Worm (Caenorhabditis elegans): ENCODE measurements around the gene efa-6.

The efa-6 gene

ce11 chrIV:12570546-12570945, 44.0 kb downstream of the efa-6 start:
- TF ChIP-seq hlh-6 (tag; optimal IDR thresholded peaks at IDR 0.05): no peak
- TF ChIP-seq sox-4 (tag; optimal IDR thresholded peaks at IDR 0.05): no peak
- no peak for TF ChIP-seq ceh-19 (GFP tag; optimal IDR thresholded peaks at IDR 0.05)
- TF ChIP-seq tbx-2 (tag; optimal IDR thresholded peaks at IDR 0.05): no peak
- no peak for TF ChIP-seq ceh-6 (GFP tag; optimal IDR thresholded peaks at IDR 0.05)
- TF ChIP-seq ceh-2 (tag; optimal IDR thresholded peaks at IDR 0.05): no peak
- no peak for TF ChIP-seq ceh-31 (tag; optimal IDR thresholded peaks at IDR 0.05)
- no peak for TF ChIP-seq zip-5 (tag; optimal IDR thresholded peaks at IDR 0.05)
- TF ChIP-seq dve-1 (tag; optimal IDR thresholded peaks at IDR 0.05): no peak
- TF ChIP-seq elt-2 (tag; optimal IDR thresholded peaks at IDR 0.05): no peak
- TF ChIP-seq T23F11.4 (GFP tag; optimal IDR thresholded peaks at IDR 0.05): no peak
- TF ChIP-seq fkh-10 (GFP tag; optimal IDR thresholded peaks at IDR 0.05): no peak
- no peak for TF ChIP-seq ceh-14 (tag; optimal IDR thresholded peaks at IDR 0.05)

- TF ChIP-seq tbx-2 (tag; optimal IDR thresholded peaks at IDR 0.05): peak; percentile 1
- TF ChIP-seq unc-42 (tag; optimal IDR thresholded peaks at IDR 0.05): peak; percentile 35
- peak; percentile 36 for TF ChIP-seq unc-55 (GFP tag; optimal IDR thresholded peaks at IDR 0.05)
- peak; percentile 34 for TF ChIP-seq ceh-31 (tag; optimal IDR thresholded peaks at IDR 0.05)
- peak; percentile 3 for TF ChIP-seq ceh-48 (tag; optimal IDR thresholded peaks at IDR 0.05)
- peak; percentile 47 for TF ChIP-seq nfya-1 (tag; optimal IDR thresholded peaks at IDR 0.05)
- TF ChIP-seq hlh-8 (tag; optimal IDR thresholded peaks at IDR 0.05): peak; percentile 5
- TF ChIP-seq elt-2 (tag; optimal IDR thresholded peaks at IDR 0.05): no peak
- TF ChIP-seq madf-2 (tag; optimal IDR thresholded peaks at IDR 0.05): no peak
Measured at ce11 chrIV:12567176-12567892, 47.2 kb downstream of the efa-6 start, which contains the start of the genes hsb-1 and let-99. Gene hsb-1 (minus strand): TSS chrIV:12567226. Gene let-99 (plus strand): TSS chrIV:12567842.

ce11 chrIV:12565933-12566540, 48.5 kb downstream of the efa-6 start, which contains the start of gene eak-7:
Gene eak-7 (minus strand): TSS chrIV:12565983.
- no peak for TF ChIP-seq zip-5 (tag; optimal IDR thresholded peaks at IDR 0.05)
- no peak for TF ChIP-seq ceh-19 (GFP tag; optimal IDR thresholded peaks at IDR 0.05)
- TF ChIP-seq sox-4 (tag; optimal IDR thresholded peaks at IDR 0.05): no peak
- TF ChIP-seq pros-1 (tag; optimal IDR thresholded peaks at IDR 0.05): no peak
- no peak for TF ChIP-seq ceh-14 (tag; optimal IDR thresholded peaks at IDR 0.05)

DNA sequence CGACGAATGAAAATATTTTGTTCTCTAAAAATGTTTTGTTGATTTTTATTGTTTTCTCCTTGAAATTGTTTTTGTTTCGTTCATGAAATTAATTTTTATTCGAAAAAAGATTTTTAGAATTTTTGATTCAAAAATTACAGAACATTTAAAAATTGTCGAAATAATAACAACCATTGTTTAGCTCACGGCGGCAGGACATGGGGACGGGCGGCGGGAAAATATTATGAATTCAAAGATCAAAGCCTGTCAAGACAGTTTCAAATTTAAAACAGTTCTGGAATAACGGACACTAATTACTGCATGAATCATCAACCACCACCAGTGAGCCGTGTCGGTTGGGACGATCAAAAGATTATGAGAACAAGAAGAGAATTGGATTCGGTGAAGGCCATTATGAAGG, 54.0 kb downstream of the efa-6 start, which contains the start of gene snb-7:
snb-7 (plus strand) TSS at position 301 of the 400 bp plus-strand sequence.
- TF ChIP-seq ref-2 (tag; optimal IDR thresholded peaks at IDR 0.05) (no peak), ceh-6 (GFP tag; optimal IDR thresholded peaks at IDR 0.05) (no peak), F13H6.1 (tag; optimal IDR thresholded peaks at IDR 0.05) (no peak), ahr-1 (tag; optimal IDR thresholded peaks at IDR 0.05) (no peak), dve-1 (tag; optimal IDR thresholded peaks at IDR 0.05) (no peak), elt-2 (tag; optimal IDR thresholded peaks at IDR 0.05) (no peak), unc-42 (tag; optimal IDR thresholded peaks at IDR 0.05) (no peak), lin-11 (tag; optimal IDR thresholded peaks at IDR 0.05) (no peak), zip-5 (tag; optimal IDR thresholded peaks at IDR 0.05) (no peak), pqm-1 (tag; optimal IDR thresholded peaks at IDR 0.05) (no peak)

DNA sequence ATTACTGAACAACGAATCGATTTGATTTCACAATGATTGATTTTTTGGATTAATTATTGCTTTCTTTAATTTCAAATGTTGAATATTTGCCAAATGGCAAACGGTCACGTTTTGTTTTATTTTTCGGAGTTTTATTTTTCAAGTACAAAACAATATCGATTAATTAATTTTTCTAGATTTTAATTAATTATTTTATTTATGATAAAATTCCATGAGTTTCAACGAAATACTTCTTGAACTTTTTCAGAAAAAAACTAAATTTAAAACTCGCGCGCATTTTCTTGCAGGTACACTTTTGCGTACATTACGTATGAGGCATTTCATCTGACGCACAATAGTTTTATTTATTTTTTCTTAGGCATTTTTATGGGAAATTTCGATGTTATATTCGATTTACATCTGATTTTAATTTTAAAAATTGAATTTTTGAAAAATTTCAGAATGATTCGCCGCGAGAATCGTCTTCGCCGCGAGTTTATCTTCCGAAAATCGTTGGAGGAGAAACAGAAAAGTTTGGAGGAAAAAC, 55.5 kb downstream of the efa-6 start, which contains the start of the genes ZK795.2 and ZK795.3:
ZK795.2 (minus strand) TSS at position 51 of the 526 bp plus-strand sequence.
ZK795.3 (plus strand) TSS at position 441 of the 526 bp plus-strand sequence.
- TF ChIP-seq lin-11 (tag; optimal IDR thresholded peaks at IDR 0.05) (no peak), dve-1 (tag; optimal IDR thresholded peaks at IDR 0.05) (no peak), fkh-10 (GFP tag; optimal IDR thresholded peaks at IDR 0.05) (no peak), ceh-30 (tag; optimal IDR thresholded peaks at IDR 0.05) (no peak), ceh-2 (tag; optimal IDR thresholded peaks at IDR 0.05) (no peak), ttx-3 (tag; optimal IDR thresholded peaks at IDR 0.05) (no peak), pqm-1 (tag; optimal IDR thresholded peaks at IDR 0.05) (no peak), ref-2 (tag; optimal IDR thresholded peaks at IDR 0.05) (no peak), syd-9 (tag; optimal IDR thresholded peaks at IDR 0.05) (no peak), dmd-4 (tag; optimal IDR thresholded peaks at IDR 0.05; ENCODE audit: borderline replicate concordance) (no peak), C08G9.2 (tag; optimal IDR thresholded peaks at IDR 0.05) (no peak), ceh-22 (tag; optimal IDR thresholded peaks at IDR 0.05) (no peak), gmeb-2 (tag; optimal IDR thresholded peaks at IDR 0.05) (no peak), fkh-6 (tag; optimal IDR thresholded peaks at IDR 0.05) (no peak), mec-3 (tag; optimal IDR thresholded peaks at IDR 0.05; ENCODE audit: borderline replicate concordance) (no peak), nfya-1 (tag; optimal IDR thresholded peaks at IDR 0.05) (peak; percentile 29), zip-5 (tag; optimal IDR thresholded peaks at IDR 0.05) (peak; percentile 44), pha-2 (tag; optimal IDR thresholded peaks at IDR 0.05) (no peak), sdc-2 (tag; optimal IDR thresholded peaks at IDR 0.05) (no peak), npax-4 (tag; optimal IDR thresholded peaks at IDR 0.05) (no peak), ama-1 (optimal IDR thresholded peaks at IDR 0.05) (no peak), lim-6 (tag; optimal IDR thresholded peaks at IDR 0.05) (no peak), unc-55 (GFP tag; optimal IDR thresholded peaks at IDR 0.05) (no peak), che-1 (tag; optimal IDR thresholded peaks at IDR 0.05) (no peak), fax-1 (tag; optimal IDR thresholded peaks at IDR 0.05) (no peak)

Measured in whole organism, late embryonic.